Fruit fly (Drosophila melanogaster) whole organism, embryonic: Measurements from ENCODE around the gene CG42577.
A peak's percentile ranks its signal among the peaks of the same experiment; 100 is the strongest.

Experiments
- ATbp ChIP-seq: fragments of 200-800 bp; sonication (Bioruptor generic); optimal IDR thresholded peaks from 2 replicates; lab custom pipeline; 2017; ENCODE audit warnings: missing biosample characterization, mild to moderate bottlenecking, missing genetic modification characterization, missing genetic modification reagents
- Adf1 ChIP-seq: fragments of 200-800 bp; sonication (Bioruptor generic); IDR thresholded peaks from 2 replicates; pipeline ENCODE4 v1.3.6; 2022; ENCODE audit warnings: missing biosample characterization, missing genetic modification characterization
- Bgb ChIP-seq: fragments of 200-800 bp; sonication (Bioruptor generic); IDR thresholded peaks from 2 replicates; pipeline ENCODE4 v1.3.6; 2022; ENCODE audit warnings: missing biosample characterization, missing genetic modification characterization; ENCODE audit not compliant: partially characterized antibody
- CG10147 ChIP-seq: fragments of 200-800 bp; sonication (Bioruptor generic); optimal IDR thresholded peaks from 2 replicates; lab custom pipeline; 2019; ENCODE audit warnings: missing biosample characterization, mild to moderate bottlenecking, missing genetic modification characterization, moderate library complexity
- CG10209 ChIP-seq: fragments of 200-800 bp; sonication (Bioruptor generic); optimal IDR thresholded peaks from 3 replicates; lab custom pipeline; 2017; ENCODE audit warnings: missing biosample characterization, mild to moderate bottlenecking, missing genetic modification characterization, missing genetic modification reagents
- CG10959 ChIP-seq: fragments of 200-800 bp; sonication (Bioruptor generic); IDR thresholded peaks from 2 replicates; pipeline ENCODE4 v1.3.6; 2022; ENCODE audit warnings: missing biosample characterization, missing genetic modification characterization
- CG12299 ChIP-seq: fragments of 200-800 bp; sonication (Bioruptor generic); optimal IDR thresholded peaks from 2 replicates; lab custom pipeline; 2018; ENCODE audit warnings: missing biosample characterization, mild to moderate bottlenecking, missing genetic modification characterization
- CG13624 ChIP-seq: fragments of 200-800 bp; sonication (Bioruptor generic); optimal IDR thresholded peaks from 2 replicates; lab custom pipeline; 2016; ENCODE audit warnings: missing biosample characterization, missing genetic modification characterization
- CG14050 ChIP-seq: fragments of 200-800 bp; sonication (Bioruptor generic); IDR thresholded peaks from 3 replicates; pipeline ENCODE4 v1.3.6; 2022; ENCODE audit warnings: missing biosample characterization, missing genetic modification characterization
- CG15011 ChIP-seq: fragments of 200-800 bp; sonication (Bioruptor generic); optimal IDR thresholded peaks from 3 replicates; lab custom pipeline; 2018; ENCODE audit warnings: missing biosample characterization, mild to moderate bottlenecking, missing genetic modification characterization
- CG16813 ChIP-seq: fragments of 200-800 bp; sonication (Bioruptor generic); IDR thresholded peaks from 3 replicates; pipeline ENCODE4 v1.3.6; 2022; ENCODE audit warnings: missing biosample characterization, missing genetic modification characterization; ENCODE audit not compliant: partially characterized antibody
- CG17359 ChIP-seq: fragments of 200-800 bp; sonication (Bioruptor generic); optimal IDR thresholded peaks from 3 replicates; lab custom pipeline; 2018; ENCODE audit warnings: missing biosample characterization, mild to moderate bottlenecking, missing genetic modification characterization, moderate library complexity
- CG17829 ChIP-seq: fragments of 200-800 bp; optimal IDR thresholded peaks from 2 replicates; lab custom pipeline; 2019; ENCODE audit warnings: missing biosample characterization, mild to moderate bottlenecking, missing genetic modification characterization, moderate library complexity
- CG18476 ChIP-seq: fragments of 200-800 bp; sonication (Bioruptor generic); optimal IDR thresholded peaks from 2 replicates; lab custom pipeline; 2016; ENCODE audit warnings: missing biosample characterization, mild to moderate bottlenecking, missing genetic modification characterization
- CG2712 ChIP-seq: fragments of 200-800 bp; optimal IDR thresholded peaks from 3 replicates; lab custom pipeline; 2019; ENCODE audit warnings: missing biosample characterization, mild to moderate bottlenecking, missing genetic modification characterization, moderate library complexity
- CG3065 ChIP-seq: fragments of 200-800 bp; sonication (Bioruptor generic); optimal IDR thresholded peaks from 2 replicates; lab custom pipeline; 2016; ENCODE audit warnings: missing biosample characterization, missing genetic modification characterization
- CG32767 ChIP-seq: fragments of 200-800 bp; sonication (Bioruptor generic); IDR thresholded peaks from 2 replicates; pipeline ENCODE4 v1.3.6; 2022; ENCODE audit warnings: missing biosample characterization, missing genetic modification characterization
- CG34422 ChIP-seq: fragments of 200-800 bp; sonication (Bioruptor generic); IDR thresholded peaks from 3 replicates; pipeline ENCODE4 v1.3.6; 2022; ENCODE audit warnings: missing biosample characterization, missing genetic modification characterization
- CG6175 ChIP-seq: fragments of 200-800 bp; sonication (Bioruptor generic); IDR thresholded peaks from 3 replicates; pipeline ENCODE4 v1.3.6; 2022; ENCODE audit warnings: missing biosample characterization, missing genetic modification characterization
- CG7271 ChIP-seq: fragments of 200-800 bp; sonication (Bioruptor generic); optimal IDR thresholded peaks from 2 replicates; lab custom pipeline; 2018; ENCODE audit warnings: missing biosample characterization, mild to moderate bottlenecking, missing genetic modification characterization, moderate library complexity
- CG9797 ChIP-seq: fragments of 200-800 bp; sonication (Bioruptor generic); optimal IDR thresholded peaks from 3 replicates; lab custom pipeline; 2018; ENCODE audit warnings: missing biosample characterization, mild to moderate bottlenecking, missing genetic modification characterization
- CG9817 ChIP-seq: fragments of 200-800 bp; sonication (Bioruptor generic); optimal IDR thresholded peaks from 2 replicates; lab custom pipeline; 2018; ENCODE audit warnings: missing biosample characterization, mild to moderate bottlenecking, missing genetic modification characterization, moderate library complexity
- CG9932 ChIP-seq: fragments of 200-800 bp; sonication (Bioruptor generic); IDR thresholded peaks from 2 replicates; pipeline ENCODE4 v1.3.6; 2022; ENCODE audit warnings: missing biosample characterization, missing genetic modification characterization
- Dip2 ChIP-seq: fragments of 200-800 bp; sonication (Bioruptor generic); IDR thresholded peaks from 2 replicates; pipeline ENCODE4 v1.3.6; 2022; ENCODE audit warnings: missing biosample characterization, missing genetic modification characterization
- Dip3 ChIP-seq: fragments of 200-800 bp; sonication (Bioruptor generic); optimal IDR thresholded peaks from 3 replicates; lab custom pipeline; 2016; ENCODE audit warnings: missing biosample characterization, missing genetic modification characterization
- HHEX ChIP-seq: fragments of 200-800 bp; sonication (Bioruptor generic); optimal IDR thresholded peaks from 3 replicates; lab custom pipeline; 2017; ENCODE audit warnings: missing biosample characterization, mild to moderate bottlenecking, missing genetic modification characterization, missing genetic modification reagents
- Med ChIP-seq: fragments of 200-800 bp; sonication (Bioruptor generic); peaks from one replicate; lab custom pipeline; 2016; ENCODE audit warnings: missing biosample characterization, missing genetic modification characterization, mild to moderate bottlenecking, inconsistent platforms, moderate library complexity
- Nf-YC ChIP-seq: fragments of 200-800 bp; optimal IDR thresholded peaks from 3 replicates; lab custom pipeline; 2019; ENCODE audit warnings: missing biosample characterization, mild to moderate bottlenecking, missing genetic modification characterization, moderate library complexity
- Optix ChIP-seq: fragments of 200-800 bp; sonication (Bioruptor generic); IDR thresholded peaks from 3 replicates; pipeline ENCODE4 v1.3.6; 2022; ENCODE audit warnings: missing biosample characterization, missing genetic modification characterization
- cato ChIP-seq: fragments of 200-800 bp; sonication (Bioruptor generic); optimal IDR thresholded peaks from 2 replicates; lab custom pipeline; 2016; ENCODE audit warnings: missing biosample characterization, missing genetic modification characterization, borderline replicate concordance
- cg ChIP-seq: fragments of 200-800 bp; sonication (Bioruptor generic); optimal IDR thresholded peaks from 3 replicates; lab custom pipeline; 2019; ENCODE audit warnings: missing biosample characterization, mild to moderate bottlenecking, missing genetic modification characterization, moderate library complexity
- dm ChIP-seq: fragments of 200-800 bp; sonication (Bioruptor generic); optimal IDR thresholded peaks from 3 replicates; lab custom pipeline; 2016; ENCODE audit warnings: missing biosample characterization, missing genetic modification characterization
- dysf ChIP-seq: fragments of 200-800 bp; sonication (Bioruptor generic); IDR thresholded peaks from 3 replicates; pipeline ENCODE4 v1.3.6; 2022; ENCODE audit warnings: missing biosample characterization, missing genetic modification characterization
- grau ChIP-seq: fragments of 200-800 bp; optimal IDR thresholded peaks from 3 replicates; lab custom pipeline; 2019; ENCODE audit warnings: missing biosample characterization, mild to moderate bottlenecking, missing genetic modification characterization, moderate library complexity
- hth ChIP-seq: fragments of >200 bp; optimal IDR thresholded peaks from 2 replicates; lab custom pipeline; 2017; ENCODE audit warnings: inconsistent platforms
- knrl ChIP-seq: fragments of 200-800 bp; sonication (Bioruptor generic); IDR thresholded peaks from 3 replicates; pipeline ENCODE4 v1.3.6; 2022; ENCODE audit warnings: missing biosample characterization, missing genetic modification characterization; ENCODE audit not compliant: partially characterized antibody
- lab ChIP-seq: fragments of 200-800 bp; sonication (Bioruptor generic); optimal IDR thresholded peaks from 3 replicates; lab custom pipeline; 2017; ENCODE audit warnings: missing biosample characterization, missing genetic modification characterization, mild to moderate bottlenecking, moderate library complexity, missing genetic modification reagents
- lbe ChIP-seq: fragments of 200-800 bp; sonication (Bioruptor generic); optimal IDR thresholded peaks from 2 replicates; lab custom pipeline; 2016; ENCODE audit warnings: missing biosample characterization, mild to moderate bottlenecking, missing genetic modification characterization
- nom ChIP-seq: fragments of 200-800 bp; sonication (Bioruptor generic); optimal IDR thresholded peaks from 2 replicates; lab custom pipeline; 2017; ENCODE audit warnings: missing biosample characterization, missing genetic modification characterization, mild to moderate bottlenecking, moderate library complexity, missing genetic modification reagents
- phol ChIP-seq: fragments of 200-800 bp; sonication (Bioruptor generic); optimal IDR thresholded peaks from 3 replicates; lab custom pipeline; 2018; ENCODE audit warnings: missing biosample characterization, mild to moderate bottlenecking, missing genetic modification characterization, moderate library complexity
- prd ChIP-seq, 3 experiments: fragments of >200 bp in 2 of 3; fragments of 200-800 bp in 1 of 3; sonication (Bioruptor generic) in 1 of 3; optimal IDR thresholded peaks in 2 of 3; IDR thresholded peaks in 1 of 3; 2 replicates in 2 of 3; 3 replicates in 1 of 3; pipeline versions ENCODE4 v1.3.6 to Lab custom; 2017 to 2022; ENCODE audit warnings: missing biosample characterization in 1 of 3, missing genetic modification characterization in 1 of 3
- shn ChIP-seq: fragments of 200-800 bp; sonication (Bioruptor generic); optimal IDR thresholded peaks from 3 replicates; lab custom pipeline; 2016; ENCODE audit warnings: missing biosample characterization, missing genetic modification characterization
- sim ChIP-seq: fragments of 200-800 bp; sonication (Bioruptor generic); IDR thresholded peaks from 2 replicates; pipeline ENCODE4 v1.3.6; 2022; ENCODE audit warnings: missing biosample characterization, missing genetic modification characterization
- so ChIP-seq: fragments of 200-800 bp; sonication (Bioruptor generic); IDR thresholded peaks from 3 replicates; pipeline ENCODE4 v1.3.6; 2022; ENCODE audit warnings: missing biosample characterization, missing genetic modification characterization
- sug ChIP-seq: fragments of 200-800 bp; optimal IDR thresholded peaks from 2 replicates; lab custom pipeline; 2019; ENCODE audit warnings: missing biosample characterization, mild to moderate bottlenecking, missing genetic modification characterization, moderate library complexity
- tll ChIP-seq, 2 experiments: fragments of 200-800 bp in 1 of 2; fragments of >200 bp in 1 of 2; sonication (Bioruptor generic) in 1 of 2; optimal IDR thresholded peaks; 2 replicates each; lab custom pipeline; 2017 to 2019; ENCODE audit warnings: missing biosample characterization in 2 of 2, missing genetic modification characterization in 2 of 2, mild to moderate bottlenecking in 1 of 2, moderate library complexity in 1 of 2
- zfh2 ChIP-seq: fragments of 200-800 bp; sonication (Bioruptor generic); optimal IDR thresholded peaks from 2 replicates; lab custom pipeline; 2016; ENCODE audit warnings: missing biosample characterization, missing genetic modification characterization

CG42577 gene

dm6 chrX:20251586-20252160 lies 7.4 kb upstream of the CG42577 start (continued):
- TF ChIP-seq CG15011 (no peak), sim (GFP tag; lab: Robert Waterston, UW) (no peak), zfh2 (no peak), Nf-YC (tag; lab: Kevin White, UChicago) (no peak), Adf1 (GFP tag; lab: Robert Waterston, UW) (no peak), CG10959 (GFP tag; lab: Robert Waterston, UW) (no peak), prd (optimal IDR thresholded peaks at IDR 0.05; lab: Kevin White, UChicago) (no peak), prd (GFP tag; IDR thresholded peaks at IDR 0.05; lab: Robert Waterston, UW) (no peak), so (GFP tag; lab: Robert Waterston, UW) (no peak), cg (GFP tag; lab: Kevin White, UChicago) (peak; percentile 82), CG14050 (GFP tag; lab: Robert Waterston, UW) (no peak), CG3065 (GFP tag; lab: Kevin White, UChicago) (peak; percentile 82), Optix (GFP tag; lab: Robert Waterston, UW) (no peak), CG32767 (GFP tag; lab: Robert Waterston, UW) (no peak), ATbp (GFP tag; lab: Kevin White, UChicago) (no peak), CG9932 (GFP tag; lab: Robert Waterston, UW) (no peak), grau (no peak), HHEX (GFP tag; lab: Kevin White, UChicago) (no peak), lbe (GFP tag; lab: Kevin White, UChicago) (no peak), lab (GFP tag; lab: Kevin White, UChicago) (no peak)

dm6 chrX:20255977-20256376 lies 3.1 kb upstream of the CG42577 start:
- TF ChIP-seq sug = peak; percentile 20
- no peak for TF ChIP-seq CG7271 (tag; lab: Kevin White, UChicago)
- no peak for TF ChIP-seq CG18476 (GFP tag; lab: Kevin White, UChicago)
- TF ChIP-seq CG13624 (GFP tag; lab: Kevin White, UChicago) = no peak
- no peak for TF ChIP-seq nom (GFP tag; lab: Kevin White, UChicago)
- TF ChIP-seq CG17359 (tag; lab: Kevin White, UChicago) = no peak
- TF ChIP-seq Dip2 (GFP tag; lab: Robert Waterston, UW) = no peak
- TF ChIP-seq cato = no peak
- TF ChIP-seq Bgb = 0 out of 2 replicates have a peak, but pooled peaks have one; percentile 8
- TF ChIP-seq tll (GFP tag; optimal IDR thresholded peaks at IDR 0.05; lab: Kevin White, UChicago) = no peak
- TF ChIP-seq CG10147 (GFP tag; lab: Kevin White, UChicago) = no peak
- no peak for TF ChIP-seq CG6175 (GFP tag; lab: Robert Waterston, UW)
- TF ChIP-seq phol (tag; lab: Kevin White, UChicago) = no peak
- no peak for TF ChIP-seq CG34422 (GFP tag; lab: Robert Waterston, UW)
- no peak for TF ChIP-seq Med
- TF ChIP-seq grau = peak; percentile 52

- TF ChIP-seq CG2712 (tag; lab: Kevin White, UChicago) = peak; percentile 31
- peak; percentile 19 for TF ChIP-seq CG12299 (tag; lab: Kevin White, UChicago)
- TF ChIP-seq Dip3 = peak; percentile 18
- TF ChIP-seq CG9817 (tag; lab: Kevin White, UChicago) = peak; percentile 41
- peak; percentile 15 for TF ChIP-seq CG10209 (GFP tag; lab: Kevin White, UChicago)
- peak; percentile 15 for TF ChIP-seq CG9797 (GFP tag; lab: Kevin White, UChicago)
- TF ChIP-seq CG17829 (tag; lab: Kevin White, UChicago) = peak; percentile 32
- peak; percentile 57; the same call in 1 of the 3 replicates for TF ChIP-seq dysf (GFP tag; lab: Robert Waterston, UW)
- TF ChIP-seq shn = peak; percentile 29
- peak; percentile 10 for TF ChIP-seq dm (GFP tag; lab: Kevin White, UChicago)
- peak; percentile 37; the same call in 1 of the 3 replicates for TF ChIP-seq knrl (GFP tag; lab: Robert Waterston, UW)
- TF ChIP-seq hth (lab: Kevin White, UChicago) = no peak
- peak; percentile 57; the same call in 2 of the 3 replicates for TF ChIP-seq CG16813 (GFP tag; lab: Robert Waterston, UW)
These were observed 2.0 kb upstream of the CG42577 start, which contains the start of gene CG17065 for dm6 chrX:20256849-20257590. Gene CG17065 (minus strand): TSS chrX:20257199.
